Worm (Caenorhabditis elegans): Measurements from ENCODE around the gene C07D10.1.

DNA sequence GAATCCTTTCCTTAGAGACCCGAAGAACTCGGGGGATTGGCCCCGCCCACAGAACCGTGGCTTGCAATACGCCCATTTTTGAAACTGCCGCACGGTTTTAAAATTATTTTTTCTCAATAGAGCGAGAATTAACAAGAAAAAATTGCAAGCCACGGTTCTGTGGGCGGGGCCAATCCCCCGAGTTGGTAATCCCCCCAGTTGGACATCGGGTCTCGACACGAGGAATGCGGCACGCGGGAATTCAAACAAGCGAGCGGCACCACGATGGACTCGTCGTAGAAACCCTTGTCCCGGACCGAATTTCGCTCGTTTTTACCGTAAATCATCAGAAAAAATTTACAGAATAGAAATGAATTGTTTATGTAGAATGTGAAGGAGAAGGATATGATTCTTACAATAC, 45.8 kb upstream of the C07D10.1 start:
- no peak for TF ChIP-seq tbx-11 (GFP tag; IDR thresholded peaks at IDR 0.05)
- TF ChIP-seq hmbx-1 (tag; optimal IDR thresholded peaks at IDR 0.05): no peak
- TF ChIP-seq hmg-4 (GFP tag; optimal IDR thresholded peaks at IDR 0.05): no peak
